Fruit fly (Drosophila melanogaster) Kc167 (cell line): ENCODE results near the gene soti.

Source experiments
- Myc ChIP-seq: fragments of >200 bp; optimal IDR thresholded peaks from 2 replicates; lab custom pipeline; 2017; ENCODE audit warnings: missing external identifiers
- Sin3A ChIP-seq: fragments of >200 bp; optimal IDR thresholded peaks from 2 replicates; lab custom pipeline; 2018; ENCODE audit warnings: missing external identifiers
- h ChIP-seq: fragments of >200 bp; optimal IDR thresholded peaks from 3 replicates; lab custom pipeline; 2018; ENCODE audit warnings: missing external identifiers

DNA sequence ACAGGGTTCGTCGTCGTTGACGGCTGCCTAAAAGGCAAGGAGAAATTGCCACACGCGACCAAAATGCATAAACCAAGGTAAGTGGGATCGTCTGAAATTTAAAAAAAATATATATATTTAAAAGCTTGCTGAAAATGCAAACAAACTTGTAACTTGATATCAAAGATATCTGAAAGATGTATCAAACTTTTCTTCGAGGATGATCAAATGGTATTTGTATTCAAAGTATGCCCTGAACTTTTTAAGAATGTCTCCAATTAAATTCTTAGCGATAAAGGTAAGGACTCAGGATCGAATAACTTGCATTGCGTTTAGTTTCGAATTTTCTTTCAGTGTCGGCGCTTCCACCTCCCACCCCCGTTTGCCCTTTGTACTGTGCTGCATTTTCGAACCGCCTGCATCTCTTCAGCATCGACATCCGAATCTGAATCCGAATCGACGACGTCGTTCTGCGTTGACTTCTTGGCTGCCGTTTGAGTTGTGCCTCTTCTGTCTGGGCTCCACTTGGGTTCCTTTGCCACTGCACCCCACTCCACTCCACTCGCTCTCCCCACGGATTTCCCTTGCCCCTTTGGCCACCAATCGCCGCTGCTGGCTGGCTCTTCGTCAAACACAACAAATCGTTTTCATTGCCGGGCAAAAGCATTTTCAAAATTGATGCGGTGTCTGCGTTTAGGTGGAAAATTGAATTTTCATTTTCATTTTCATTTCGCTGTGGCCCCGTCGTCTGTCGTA is 4.8 kb upstream of the soti start:
- TF ChIP-seq h = no peak
- no peak for TF ChIP-seq Sin3A
- no peak for TF ChIP-seq Myc (lab: Kevin White, UChicago)
